Fruit fly (Drosophila melanogaster): Measurements from ENCODE around the gene Lectin-galC1.

Lectin-galC1 gene

dm6 chr2L:19416602-19417497, at the start of gene Lectin-galC1 (continued):
- TF ChIP-seq Hmx (GFP tag; optimal IDR thresholded peaks at IDR 0.05) (no peak), mirr (GFP tag; optimal IDR thresholded peaks at IDR 0.05) (peak; percentile 51), lilli (GFP tag; optimal IDR thresholded peaks at IDR 0.05) (peak; percentile 80), tgo (GFP tag; IDR thresholded peaks at IDR 0.05) (peak; percentile 87), vnd (GFP tag; IDR thresholded peaks at IDR 0.05; ENCODE audit: partially characterized antibody) (no peak), CG13775 (GFP tag; optimal IDR thresholded peaks at IDR 0.05) (peak; percentile 80), Lim3 (GFP tag; IDR thresholded peaks at IDR 0.05) (peak; percentile 59; the same call in 1 of the 2 replicates), MTF-1 (GFP tag; optimal IDR thresholded peaks at IDR 0.05; ENCODE audit: borderline replicate concordance) (peak; percentile 80), CG30020 (tag; optimal IDR thresholded peaks at IDR 0.05) (peak; percentile 46), wor (GFP tag; IDR thresholded peaks at IDR 0.05) (peak; percentile 77), hth (optimal IDR thresholded peaks at IDR 0.05) (no peak), bowl (GFP tag; IDR thresholded peaks at IDR 0.05) (peak; percentile 25; the same call in 1 of the 2 replicates), rib (GFP tag; IDR thresholded peaks at IDR 0.05) (0 out of 2 replicates have a peak, but pooled peaks have one; percentile 69), CG6791 (GFP tag; IDR thresholded peaks at IDR 0.05; ENCODE audit: partially characterized antibody) (no peak), salm (tag; optimal IDR thresholded peaks at IDR 0.05) (peak; percentile 88), row (GFP tag; IDR thresholded peaks at IDR 0.05) (peak; percentile 88), dysf (GFP tag; IDR thresholded peaks at IDR 0.05) (peak; percentile 89), danr (GFP tag; IDR thresholded peaks at IDR 0.05) (peak; percentile 60), disco-r (GFP tag; optimal IDR thresholded peaks at IDR 0.05) (peak; percentile 82), jing (GFP tag; optimal IDR thresholded peaks at IDR 0.05) (peak; percentile 83), toy (GFP tag; IDR thresholded peaks at IDR 0.05) (0 out of 2 replicates have a peak, but pooled peaks have one; percentile 13), run (tag; optimal IDR thresholded peaks at IDR 0.05) (peak; percentile 83), Dip3 (GFP tag; optimal IDR thresholded peaks at IDR 0.05) (peak; percentile 40), schlank (tag; optimal IDR thresholded peaks at IDR 0.05) (peak; percentile 33), gem (tag; optimal IDR thresholded peaks at IDR 0.05) (peak; percentile 94), Vsx1 (GFP tag; optimal IDR thresholded peaks at IDR 0.05) (peak; percentile 53), Bdp1 (GFP tag; optimal IDR thresholded peaks at IDR 0.05) (peak; percentile 76), CG17385 (GFP tag; optimal IDR thresholded peaks at IDR 0.05) (peak; percentile 81), Sry-β (GFP tag; optimal IDR thresholded peaks at IDR 0.05) (no peak), CG11093 (GFP tag; IDR thresholded peaks at IDR 0.05) (peak; percentile 76; the same call in 2 of the 3 replicates), CG7928 (GFP tag; optimal IDR thresholded peaks at IDR 0.05) (peak; percentile 30), CG15011 (GFP tag; optimal IDR thresholded peaks at IDR 0.05) (peak; percentile 68), Abd-B (GFP tag; optimal IDR thresholded peaks at IDR 0.05) (peak; percentile 80), CG18476 (GFP tag; optimal IDR thresholded peaks at IDR 0.05) (peak; percentile 81), tup (GFP tag; optimal IDR thresholded peaks at IDR 0.05) (peak; percentile 55), ATbp (GFP tag; optimal IDR thresholded peaks at IDR 0.05) (peak; percentile 89), bbx (GFP tag; IDR thresholded peaks at IDR 0.05; ENCODE audit: partially characterized antibody) (no peak), kah (GFP tag; optimal IDR thresholded peaks at IDR 0.05) (peak; percentile 69), al (GFP tag; IDR thresholded peaks at IDR 0.05) (peak; percentile 46; the same call in 1 of the 2 replicates), Ets97D (GFP tag; optimal IDR thresholded peaks at IDR 0.05) (peak; percentile 56), mam (GFP tag; optimal IDR thresholded peaks at IDR 0.05) (peak; percentile 70), ERR (GFP tag; optimal IDR thresholded peaks at IDR 0.05) (peak; percentile 61), hbn (GFP tag; IDR thresholded peaks at IDR 0.05; ENCODE audit: partially characterized antibody) (no peak), CG16863 (GFP tag; optimal IDR thresholded peaks at IDR 0.05) (peak; percentile 91), Hr3 (GFP tag; optimal IDR thresholded peaks at IDR 0.05) (peak; percentile 82), CG7839 (tag; optimal IDR thresholded peaks at IDR 0.05) (peak; percentile 89), CG15601 (tag; optimal IDR thresholded peaks at IDR 0.05) (peak; percentile 84), CG12659 (GFP tag; optimal IDR thresholded peaks at IDR 0.05) (peak; percentile 77)

Data from whole organism, embryonic.